Fruit fly (Drosophila melanogaster) whole organism, pupa: ENCODE results near the gene Send2.

Experiments
- CG15710 ChIP-seq: fragments of 200-800 bp; sonication (Bioruptor generic); optimal IDR thresholded peaks from 2 replicates; lab custom pipeline; 2018; ENCODE audit warnings: missing biosample characterization, mild to moderate bottlenecking, missing genetic modification characterization, moderate library complexity
- CG9948 ChIP-seq: fragments of 200-800 bp; sonication (Bioruptor generic); optimal IDR thresholded peaks from 2 replicates; lab custom pipeline; 2018; ENCODE audit warnings: missing biosample characterization, mild to moderate bottlenecking, missing genetic modification characterization, moderate library complexity
- Pif1B ChIP-seq: fragments of 200-800 bp; sonication (Bioruptor generic); optimal IDR thresholded peaks from 3 replicates; lab custom pipeline; 2016; ENCODE audit warnings: missing biosample characterization, missing genetic modification characterization

- TF ChIP-seq CG9948 (tag; lab: Kevin White, UChicago), result no peak
- no peak for TF ChIP-seq Pif1B (GFP tag; lab: Kevin White, UChicago)
- no peak for TF ChIP-seq CG15710
Measured at dm6 chr2L:14316704-14317103, 29.8 kb downstream of the Send2 start.
